Worm (Caenorhabditis elegans) whole organism, L3 larva: ENCODE data around the gene mvb-12.

ENCODE experiments used
- R02D3.7 ChIP-seq: fragments of 150-350 bp; optimal IDR thresholded peaks from 2 replicates; lab custom pipeline; 2014; ENCODE audit warnings: missing biosample characterization, missing genetic modification characterization
- ZK546.5 ChIP-seq: sonication (generic microtip); optimal IDR thresholded peaks from 2 replicates; lab custom pipeline; 2017; ENCODE audit warnings: missing biosample characterization, missing genetic modification characterization
- aly-2 ChIP-seq: fragments of 150-350 bp; optimal IDR thresholded peaks from 2 replicates; lab custom pipeline; 2014; ENCODE audit warnings: missing biosample characterization, missing genetic modification characterization
- ama-1 ChIP-seq: fragments of 150-350 bp; optimal IDR thresholded peaks from 2 replicates; lab custom pipeline; 2018
- ceh-16 ChIP-seq: sonication (generic microtip); optimal IDR thresholded peaks from 2 replicates; lab custom pipeline; 2017; ENCODE audit warnings: missing biosample characterization, missing genetic modification characterization
- ceh-28 ChIP-seq: fragments of 150-350 bp; optimal IDR thresholded peaks from 2 replicates; lab custom pipeline; 2014; ENCODE audit warnings: missing biosample characterization, missing genetic modification reagents, missing genetic modification characterization
- ceh-82 ChIP-seq: fragments of 150-350 bp; optimal IDR thresholded peaks from 2 replicates; lab custom pipeline; 2014; ENCODE audit warnings: missing biosample characterization, missing genetic modification characterization
- ceh-9 ChIP-seq: sonication (generic microtip); optimal IDR thresholded peaks from 2 replicates; lab custom pipeline; 2018; ENCODE audit warnings: missing biosample characterization, missing genetic modification characterization
- daf-12 ChIP-seq: fragments of 150-350 bp; optimal IDR thresholded peaks from 2 replicates; lab custom pipeline; 2014; ENCODE audit warnings: missing biosample characterization, missing genetic modification reagents, missing genetic modification characterization
- egl-27 ChIP-seq: sonication (generic microtip); optimal IDR thresholded peaks from 4 replicates; lab custom pipeline; 2017; ENCODE audit warnings: missing biosample characterization, missing genetic modification reagents, missing genetic modification characterization
- egl-5 ChIP-seq: fragments of 150-350 bp; optimal IDR thresholded peaks from 2 replicates; lab custom pipeline; 2017; ENCODE audit warnings: missing biosample characterization, missing genetic modification reagents, missing genetic modification characterization, inconsistent platforms
- elt-1 ChIP-seq: fragments of 150-350 bp; optimal IDR thresholded peaks from 2 replicates; lab custom pipeline; 2014; ENCODE audit warnings: missing biosample characterization, missing genetic modification characterization
- elt-2 ChIP-seq: sonication (generic microtip); optimal IDR thresholded peaks from 2 replicates; lab custom pipeline; 2016; ENCODE audit warnings: missing genetic modification reagents, mild to moderate bottlenecking, missing genetic modification characterization, missing compliant biosample characterization
- elt-3 ChIP-seq, 3 experiments: fragments of 150-350 bp in 1 of 3; sonication (generic microtip) in 2 of 3; optimal IDR thresholded peaks; 2 replicates in 2 of 3; 4 replicates in 1 of 3; lab custom pipeline; 2014 to 2017; ENCODE audit warnings: missing biosample characterization in 3 of 3, missing genetic modification characterization in 3 of 3
- eor-1 ChIP-seq, 2 experiments: fragments of 150-350 bp; optimal IDR thresholded peaks; 2 replicates each; lab custom pipeline; 2014 to 2018; ENCODE audit warnings: missing biosample characterization in 2 of 2, missing genetic modification characterization in 2 of 2
- fkh-10 ChIP-seq: sonication (generic microtip); optimal IDR thresholded peaks from 2 replicates; lab custom pipeline; 2017; ENCODE audit warnings: missing biosample characterization, missing genetic modification reagents, missing genetic modification characterization
- fkh-2 ChIP-seq: fragments of 150-350 bp; optimal IDR thresholded peaks from 2 replicates; lab custom pipeline; 2014; ENCODE audit warnings: missing biosample characterization, missing genetic modification reagents, missing genetic modification characterization
- fos-1 ChIP-seq: fragments of 150-350 bp; optimal IDR thresholded peaks from 2 replicates; lab custom pipeline; 2014; ENCODE audit warnings: missing biosample characterization, missing genetic modification characterization
- hmg-11 ChIP-seq: sonication (generic microtip); optimal IDR thresholded peaks from 2 replicates; lab custom pipeline; 2016; ENCODE audit warnings: missing genetic modification characterization, missing compliant biosample characterization
- jun-1 ChIP-seq: fragments of 150-350 bp; optimal IDR thresholded peaks from 2 replicates; lab custom pipeline; 2014; ENCODE audit warnings: missing biosample characterization, missing genetic modification reagents, missing genetic modification characterization
- lin-15B ChIP-seq: fragments of 150-350 bp; optimal IDR thresholded peaks from 2 replicates; lab custom pipeline; 2014; ENCODE audit warnings: missing biosample characterization, missing genetic modification characterization
- lin-39 ChIP-seq: fragments of 150-350 bp; optimal IDR thresholded peaks from 2 replicates; lab custom pipeline; 2018; ENCODE audit warnings: missing biosample characterization, missing genetic modification reagents, missing genetic modification characterization
- lsy-12 ChIP-seq: sonication (generic microtip); optimal IDR thresholded peaks from 2 replicates; lab custom pipeline; 2016; ENCODE audit warnings: mild to moderate bottlenecking, missing genetic modification characterization, missing compliant biosample characterization
- mdl-1 ChIP-seq: fragments of 150-350 bp; optimal IDR thresholded peaks from 2 replicates; lab custom pipeline; 2014; ENCODE audit warnings: missing biosample characterization, missing genetic modification characterization
- mml-1 ChIP-seq: fragments of 150-350 bp; sonication (generic microtip); optimal IDR thresholded peaks from 3 replicates; lab custom pipeline; 2014; ENCODE audit warnings: missing biosample characterization, missing genetic modification characterization
- nfya-1 ChIP-seq: sonication (generic microtip); optimal IDR thresholded peaks from 2 replicates; lab custom pipeline; 2017; ENCODE audit warnings: missing genetic modification characterization, mild to moderate bottlenecking, missing compliant biosample characterization, antibody characterized with exemption, moderate library complexity; ENCODE audit not compliant: insufficient read depth
- nhr-11 ChIP-seq: fragments of 150-350 bp; optimal IDR thresholded peaks from 2 replicates; lab custom pipeline; 2014; ENCODE audit warnings: missing biosample characterization, missing genetic modification characterization
- nhr-12 ChIP-seq: fragments of 150-350 bp; optimal IDR thresholded peaks from 2 replicates; lab custom pipeline; 2014; ENCODE audit warnings: missing biosample characterization, missing genetic modification characterization
- nhr-23 ChIP-seq: fragments of 150-350 bp; optimal IDR thresholded peaks from 2 replicates; lab custom pipeline; 2014; ENCODE audit warnings: missing biosample characterization, missing genetic modification reagents, missing genetic modification characterization
- nhr-237 ChIP-seq: fragments of 150-350 bp; optimal IDR thresholded peaks from 2 replicates; lab custom pipeline; 2014; ENCODE audit warnings: missing biosample characterization, missing genetic modification characterization
- nhr-25 ChIP-seq: sonication (generic microtip); optimal IDR thresholded peaks from 2 replicates; lab custom pipeline; 2017; ENCODE audit warnings: missing biosample characterization, missing genetic modification characterization
- nhr-28 ChIP-seq: fragments of 150-350 bp; optimal IDR thresholded peaks from 2 replicates; lab custom pipeline; 2014; ENCODE audit warnings: missing biosample characterization, missing genetic modification characterization
- nhr-43 ChIP-seq: sonication (generic microtip); optimal IDR thresholded peaks from 2 replicates; lab custom pipeline; 2016; ENCODE audit warnings: mild to moderate bottlenecking, missing genetic modification characterization, missing compliant biosample characterization; ENCODE audit not compliant: poor library complexity, severe bottlenecking
- nhr-67 ChIP-seq: fragments of 150-350 bp; optimal IDR thresholded peaks from 2 replicates; lab custom pipeline; 2014; ENCODE audit warnings: missing biosample characterization, missing genetic modification characterization
- nhr-76 ChIP-seq: fragments of 150-350 bp; sonication (generic microtip); optimal IDR thresholded peaks from 5 replicates; lab custom pipeline; 2014; ENCODE audit warnings: missing biosample characterization, missing genetic modification characterization
- nhr-77 ChIP-seq: fragments of 150-350 bp; optimal IDR thresholded peaks from 2 replicates; lab custom pipeline; 2014; ENCODE audit warnings: missing biosample characterization, missing genetic modification characterization
- pha-4 ChIP-seq: fragments of 150-350 bp; optimal IDR thresholded peaks from 2 replicates; lab custom pipeline; 2014; ENCODE audit warnings: missing biosample characterization, missing genetic modification reagents, missing genetic modification characterization
- pqm-1 ChIP-seq: fragments of 150-350 bp; optimal IDR thresholded peaks from 2 replicates; lab custom pipeline; 2017; ENCODE audit warnings: missing biosample characterization, missing genetic modification characterization, inconsistent platforms
- sea-2 ChIP-seq: fragments of 150-350 bp; sonication (generic microtip); optimal IDR thresholded peaks from 4 replicates; lab custom pipeline; 2014; ENCODE audit warnings: missing biosample characterization, missing genetic modification reagents, missing genetic modification characterization
- skn-1 ChIP-seq: fragments of 150-350 bp; optimal IDR thresholded peaks from 2 replicates; lab custom pipeline; 2014; ENCODE audit warnings: missing biosample characterization, missing genetic modification characterization
- snpc-4 ChIP-seq: fragments of 150-350 bp; optimal IDR thresholded peaks from 2 replicates; lab custom pipeline; 2014; ENCODE audit warnings: missing biosample characterization, missing genetic modification characterization
- tbx-2 ChIP-seq: sonication (generic microtip); optimal IDR thresholded peaks from 2 replicates; lab custom pipeline; 2016; ENCODE audit warnings: mild to moderate bottlenecking, missing genetic modification characterization, missing compliant biosample characterization
- unc-39 ChIP-seq: sonication (generic microtip); optimal IDR thresholded peaks from 4 replicates; lab custom pipeline; 2017; ENCODE audit warnings: missing biosample characterization, missing genetic modification characterization
- unc-62 ChIP-seq: fragments of 150-350 bp; sonication (generic microtip); optimal IDR thresholded peaks from 4 replicates; lab custom pipeline; 2014; ENCODE audit warnings: missing biosample characterization, missing genetic modification reagents, missing genetic modification characterization
- zag-1 ChIP-seq: fragments of 150-350 bp; optimal IDR thresholded peaks from 2 replicates; lab custom pipeline; 2014; ENCODE audit warnings: missing biosample characterization, missing genetic modification characterization
- ztf-11 ChIP-seq: fragments of 150-350 bp; optimal IDR thresholded peaks from 2 replicates; lab custom pipeline; 2014; ENCODE audit warnings: missing biosample characterization, missing genetic modification characterization
- ztf-4 ChIP-seq: fragments of 150-350 bp; optimal IDR thresholded peaks from 2 replicates; lab custom pipeline; 2014; ENCODE audit warnings: missing biosample characterization, missing genetic modification characterization

Gene mvb-12

DNA sequence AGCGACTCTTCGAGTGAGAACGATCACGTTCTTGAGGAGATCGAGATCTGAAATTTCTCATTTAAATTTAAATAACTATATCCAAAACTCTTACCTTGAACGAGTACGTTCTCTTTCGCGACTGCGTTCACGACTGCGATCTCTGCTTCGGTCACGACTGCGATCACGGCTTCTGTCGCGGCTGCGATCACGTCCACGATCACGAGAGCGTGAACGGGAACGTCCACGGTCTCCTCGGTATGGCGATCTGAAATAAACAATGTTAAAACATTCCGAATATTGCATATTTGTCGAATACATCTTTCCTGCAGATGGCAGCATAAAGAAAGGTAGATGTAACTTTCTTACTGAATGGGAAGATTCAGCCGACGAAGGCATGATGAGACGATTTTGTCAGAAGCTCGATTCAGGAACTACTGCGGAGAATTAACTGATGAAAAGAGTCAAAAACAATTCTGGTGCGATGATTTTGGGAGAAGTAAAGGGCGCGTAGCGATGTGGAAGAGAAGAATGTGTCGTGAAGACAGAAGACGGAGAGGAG lies 40.1 kb upstream of the mvb-12 start:
- no peak for TF ChIP-seq jun-1
- TF ChIP-seq mdl-1 (tag; lab: Kevin White, UChicago) = no peak
- no peak for TF ChIP-seq hmg-11 (tag; lab: Kevin White, UChicago)
- no peak for TF ChIP-seq ZK546.5 (tag; lab: Kevin White, UChicago)
- TF ChIP-seq sea-2 = no peak
- no peak for TF ChIP-seq fos-1 (tag; lab: Kevin White, UChicago)
- TF ChIP-seq ztf-4 (tag; lab: Kevin White, UChicago) = no peak
- TF ChIP-seq nhr-28 (tag; lab: Kevin White, UChicago) = no peak
- no peak for TF ChIP-seq ztf-11
- TF ChIP-seq fkh-10 (GFP tag; lab: Kevin White, UChicago) = no peak

DNA sequence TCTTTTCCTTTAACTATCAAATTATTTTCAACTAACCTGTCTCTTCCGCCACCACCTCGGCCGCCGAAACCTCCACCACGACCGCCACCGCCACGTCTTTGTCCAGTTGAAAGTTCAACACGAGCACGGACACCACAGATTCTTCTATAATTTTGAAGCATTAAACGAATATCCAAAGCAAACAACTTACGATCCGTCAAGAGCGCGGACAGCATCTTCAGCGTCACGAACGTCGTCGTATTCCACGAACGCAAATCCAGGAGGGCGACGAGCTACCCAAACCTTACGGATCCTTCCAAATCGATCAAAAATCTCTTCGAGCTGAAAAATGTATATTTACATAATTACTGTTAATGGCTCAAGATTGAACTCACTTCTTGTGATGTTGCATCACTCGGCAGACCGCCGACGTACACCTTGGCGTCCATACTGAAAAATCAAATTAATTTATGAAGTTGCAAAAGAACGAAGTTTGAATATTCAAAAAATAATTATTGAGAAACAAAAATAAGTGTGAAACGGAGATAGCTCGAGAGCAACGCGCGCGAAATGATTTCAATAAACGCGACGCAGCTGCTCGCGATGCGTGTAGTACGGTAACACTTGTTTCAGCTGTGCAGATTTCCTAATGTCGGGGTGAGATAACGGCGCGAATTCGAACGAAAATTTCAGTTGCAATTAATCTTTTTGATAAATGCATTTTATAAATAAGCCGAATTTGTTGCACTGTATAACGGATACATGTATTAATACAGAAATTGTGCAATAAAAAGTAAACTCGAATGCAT lies 39.3 kb upstream of the mvb-12 start, which contains the start of gene rsp-6:
TSS of gene rsp-6 (minus strand) at position 429 of the 788 bp plus-strand sequence.
- peak; percentile 40 for TF ChIP-seq ceh-28 (tag; lab: Kevin White, UChicago)
- peak; percentile 78 for TF ChIP-seq nhr-25 (tag; lab: Kevin White, UChicago)
- no peak for TF ChIP-seq ztf-4 (tag; lab: Kevin White, UChicago)
- TF ChIP-seq ama-1 = peak; percentile 75
- peak; percentile 28 for TF ChIP-seq unc-62 (GFP tag; lab: Kevin White, UChicago)
- TF ChIP-seq lin-15B (tag; lab: Kevin White, UChicago) = peak; percentile 97
- peak; percentile 97 for TF ChIP-seq pha-4 (tag; lab: Kevin White, UChicago)
- peak; percentile 68 for TF ChIP-seq R02D3.7 (tag; lab: Kevin White, UChicago)
- TF ChIP-seq elt-2 = peak; percentile 65
- TF ChIP-seq nfya-1 (tag; lab: Kevin White, UChicago) = peak; percentile 98
- TF ChIP-seq egl-5 (tag; lab: Kevin White, UChicago) = peak; percentile 96
- TF ChIP-seq snpc-4 (tag; lab: Kevin White, UChicago) = peak; percentile 82
- TF ChIP-seq egl-27 (tag; lab: Kevin White, UChicago) = peak; percentile 9
- no peak for TF ChIP-seq daf-12 (tag; lab: Kevin White, UChicago)
- TF ChIP-seq skn-1 (tag; lab: Kevin White, UChicago) = peak; percentile 90
- no peak for TF ChIP-seq ceh-9
- TF ChIP-seq ceh-82 (tag; lab: Kevin White, UChicago) = no peak
- TF ChIP-seq elt-3 (tag; optimal IDR thresholded peaks at IDR 0.05; lab: Kevin White, UChicago) = no peak
- no peak for TF ChIP-seq nhr-237
- TF ChIP-seq zag-1 (tag; lab: Kevin White, UChicago) = no peak
- peak; percentile 58 for TF ChIP-seq lsy-12 (tag; lab: Kevin White, UChicago)
- peak; percentile 98 for TF ChIP-seq lin-39 (tag; lab: Kevin White, UChicago)
- no peak for TF ChIP-seq ceh-16 (tag; lab: Kevin White, UChicago)
- TF ChIP-seq mml-1 (tag; lab: Kevin White, UChicago) = no peak
- TF ChIP-seq nhr-67 (tag; lab: Kevin White, UChicago) = no peak
- peak; percentile 66 for TF ChIP-seq hmg-11 (tag; lab: Kevin White, UChicago)
- TF ChIP-seq nhr-76 = no peak
- no peak for TF ChIP-seq fkh-2 (tag; lab: Kevin White, UChicago)
- TF ChIP-seq pqm-1 (tag; lab: Kevin White, UChicago) = peak; percentile 44
- TF ChIP-seq eor-1 (tag; optimal IDR thresholded peaks at IDR 0.05; lab: Kevin White, UChicago) = no peak
- no peak for TF ChIP-seq nhr-12 (tag; lab: Kevin White, UChicago)
- TF ChIP-seq elt-1 (tag; lab: Kevin White, UChicago) = peak; percentile 57
- no peak for TF ChIP-seq nhr-28 (tag; lab: Kevin White, UChicago)
- no peak for TF ChIP-seq sea-2
- no peak for TF ChIP-seq ztf-11
- TF ChIP-seq ZK546.5 (tag; lab: Kevin White, UChicago) = no peak
- no peak for TF ChIP-seq mdl-1 (tag; lab: Kevin White, UChicago)
- no peak for TF ChIP-seq unc-39 (tag; lab: Kevin White, UChicago)
- peak; percentile 28 for TF ChIP-seq nhr-11 (tag; lab: Kevin White, UChicago)
- TF ChIP-seq nhr-43 (tag; lab: Kevin White, UChicago) = peak; percentile 64
- no peak for TF ChIP-seq aly-2 (tag; lab: Kevin White, UChicago)
- TF ChIP-seq fkh-10 (GFP tag; lab: Kevin White, UChicago) = no peak
- TF ChIP-seq jun-1 = peak; percentile 59
- TF ChIP-seq nhr-23 (tag; lab: Kevin White, UChicago) = peak; percentile 73
- no peak for TF ChIP-seq tbx-2
- TF ChIP-seq fos-1 (tag; lab: Kevin White, UChicago) = no peak
- TF ChIP-seq nhr-77 (tag; lab: Kevin White, UChicago) = peak; percentile 4
